Worm (Caenorhabditis elegans) whole organism, L4 larva: Measurements from ENCODE around the gene exc-14.

Experiments
- lin-13 ChIP-seq: fragments of 150-350 bp; optimal IDR thresholded peaks from 2 replicates; lab custom pipeline; 2014; ENCODE audit warnings: missing biosample characterization, missing genetic modification reagents, missing genetic modification characterization
- lin-15B ChIP-seq: fragments of 150-350 bp; sonication (generic microtip); optimal IDR thresholded peaks from 3 replicates; lab custom pipeline; 2014; ENCODE audit warnings: missing biosample characterization, missing genetic modification characterization
- nhr-10 ChIP-seq: fragments of 150-350 bp; optimal IDR thresholded peaks from 2 replicates; lab custom pipeline; 2014; ENCODE audit warnings: missing biosample characterization, missing genetic modification characterization
- nhr-237 ChIP-seq: sonication (generic microtip); optimal IDR thresholded peaks from 2 replicates; lab custom pipeline; 2017; ENCODE audit warnings: missing biosample characterization, missing genetic modification characterization
- nhr-41 ChIP-seq: fragments of 200-800 bp; sonication (Bioruptor generic); IDR thresholded peaks from 2 replicates; pipeline ENCODE4 v1.3.6; 2022; ENCODE audit warnings: missing genetic modification reagents, missing genetic modification characterization, missing compliant biosample characterization
- rbr-2 ChIP-seq: sonication (generic microtip); optimal IDR thresholded peaks from 2 replicates; lab custom pipeline; 2016; ENCODE audit warnings: missing genotype, missing genetic modification characterization, missing compliant biosample characterization

DNA sequence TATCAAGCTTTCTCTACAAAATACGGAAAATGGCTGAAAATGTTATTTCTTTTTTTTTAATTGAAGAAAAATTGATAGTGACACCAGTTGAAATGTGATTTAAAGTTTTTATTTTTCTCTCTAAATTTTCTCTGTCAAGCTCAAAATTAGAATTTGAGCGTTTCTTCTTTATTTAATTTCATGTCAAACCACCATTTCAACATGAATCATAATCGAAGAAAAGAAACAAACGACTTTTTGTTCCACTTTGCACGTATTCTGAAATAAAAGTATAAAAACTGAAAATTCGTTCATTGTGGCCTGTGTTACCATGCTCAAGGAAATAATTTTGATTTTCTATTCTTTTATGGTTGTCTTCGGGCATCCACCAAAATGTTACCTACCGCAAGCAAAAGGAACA lies 12.9 kb downstream of the exc-14 start, which contains the start of gene K11D12.13:
- no peak for TF ChIP-seq rbr-2 (tag; lab: Kevin White, UChicago)
- TF ChIP-seq nhr-237 (tag; lab: Kevin White, UChicago) = no peak
- no peak for TF ChIP-seq nhr-41 (GFP tag; lab: Robert Waterston, UW)
- TF ChIP-seq nhr-10 (tag; lab: Kevin White, UChicago) = no peak
- TF ChIP-seq lin-13 (GFP tag; lab: Kevin White, UChicago) = no peak
- no peak for TF ChIP-seq lin-15B
